Worm (Caenorhabditis elegans): Measurements from ENCODE around the gene nhr-104.

- TF ChIP-seq nhr-28 (tag; optimal IDR thresholded peaks at IDR 0.05) = no peak
- TF ChIP-seq unc-39 (tag; optimal IDR thresholded peaks at IDR 0.05) = no peak
- no peak for TF ChIP-seq skn-1 (tag; optimal IDR thresholded peaks at IDR 0.05)
- TF ChIP-seq nhr-77 (tag; optimal IDR thresholded peaks at IDR 0.05) = no peak
Observed at ce11 chrIV:4795111-4795510, 6.6 kb upstream of the nhr-104 start.
